Worm (Caenorhabditis elegans): Measurements from ENCODE around the gene twk-39.

DNA sequence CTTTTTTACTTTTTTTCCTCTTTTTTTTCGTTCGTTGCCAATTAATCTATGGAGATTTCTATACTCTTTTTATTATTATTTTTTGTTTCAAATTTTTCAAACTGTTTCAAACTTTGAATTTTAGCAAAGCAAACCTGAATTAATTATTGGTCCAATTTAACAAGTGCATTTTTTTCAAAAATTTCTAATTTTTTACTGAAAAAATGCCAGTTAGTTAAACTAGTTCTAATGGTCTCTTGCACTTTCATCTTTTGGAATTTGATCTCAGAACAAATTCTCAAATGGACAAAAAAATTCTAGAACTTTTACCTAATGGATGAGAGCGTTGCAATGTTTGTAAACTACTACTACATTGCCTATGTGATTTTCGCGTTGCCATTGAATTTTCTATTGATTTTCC, 13.7 kb upstream of the twk-39 start, which contains the start of gene srd-74:
- TF ChIP-seq unc-39 (tag; optimal IDR thresholded peaks at IDR 0.05) (no peak), egl-27 (tag; optimal IDR thresholded peaks at IDR 0.05) (no peak), nhr-237 (tag; optimal IDR thresholded peaks at IDR 0.05) (no peak), ama-1 (optimal IDR thresholded peaks at IDR 0.05) (no peak), ztf-4 (tag; optimal IDR thresholded peaks at IDR 0.05) (no peak), ZK546.5 (tag; optimal IDR thresholded peaks at IDR 0.05) (no peak), nhr-67 (tag; optimal IDR thresholded peaks at IDR 0.05) (no peak)

Measured in whole organism, L3 larva.